Fruit fly (Drosophila melanogaster) whole organism, embryonic: ENCODE results near the gene PIG-L.
A peak's percentile ranks its signal among the peaks of the same experiment; 100 is the strongest.

Experiments used
- Adf1 ChIP-seq: fragments of 200-800 bp; sonication (Bioruptor generic); IDR thresholded peaks from 2 replicates; pipeline ENCODE4 v1.3.6; 2022; ENCODE audit warnings: missing biosample characterization, missing genetic modification characterization
- Atf3 ChIP-seq: fragments of 200-800 bp; sonication (Bioruptor generic); optimal IDR thresholded peaks from 3 replicates; lab custom pipeline; 2016; ENCODE audit warnings: missing biosample characterization, missing genetic modification characterization
- Blimp-1 ChIP-seq: fragments of 200-800 bp; sonication (Bioruptor generic); optimal IDR thresholded peaks from 3 replicates; lab custom pipeline; 2018; ENCODE audit warnings: missing biosample characterization, missing genetic modification characterization, mild to moderate bottlenecking, moderate library complexity, missing genetic modification reagents
- Bteb2 ChIP-seq: fragments of 200-800 bp; sonication (Bioruptor generic); optimal IDR thresholded peaks from 2 replicates; lab custom pipeline; 2016; ENCODE audit warnings: missing biosample characterization, missing genetic modification characterization
- CG10209 ChIP-seq: fragments of 200-800 bp; sonication (Bioruptor generic); optimal IDR thresholded peaks from 3 replicates; lab custom pipeline; 2017; ENCODE audit warnings: missing biosample characterization, mild to moderate bottlenecking, missing genetic modification characterization, missing genetic modification reagents
- CG11695 ChIP-seq: fragments of 200-800 bp; sonication (Bioruptor generic); IDR thresholded peaks from 3 replicates; pipeline ENCODE4 v1.3.6; 2022; ENCODE audit warnings: missing biosample characterization, missing genetic modification characterization
- CG1602 ChIP-seq: fragments of 200-800 bp; sonication (Bioruptor generic); optimal IDR thresholded peaks from 3 replicates; lab custom pipeline; 2016; ENCODE audit warnings: missing biosample characterization, missing genetic modification characterization
- CG16863 ChIP-seq: fragments of 200-800 bp; sonication (Bioruptor generic); optimal IDR thresholded peaks from 3 replicates; lab custom pipeline; 2016; ENCODE audit warnings: missing biosample characterization, missing genetic modification characterization
- CG17359 ChIP-seq: fragments of 200-800 bp; sonication (Bioruptor generic); optimal IDR thresholded peaks from 3 replicates; lab custom pipeline; 2018; ENCODE audit warnings: missing biosample characterization, mild to moderate bottlenecking, missing genetic modification characterization, moderate library complexity
- CG30020 ChIP-seq: fragments of 200-800 bp; optimal IDR thresholded peaks from 2 replicates; lab custom pipeline; 2019; ENCODE audit warnings: missing biosample characterization, mild to moderate bottlenecking, missing genetic modification characterization, moderate library complexity
- CG34422 ChIP-seq: fragments of 200-800 bp; sonication (Bioruptor generic); IDR thresholded peaks from 3 replicates; pipeline ENCODE4 v1.3.6; 2022; ENCODE audit warnings: missing biosample characterization, missing genetic modification characterization
- CG3726 ChIP-seq: fragments of 200-800 bp; sonication (Bioruptor generic); IDR thresholded peaks from 3 replicates; pipeline ENCODE4, ENCODE4 v1.3.6; 2022; ENCODE audit warnings: missing biosample characterization, missing genetic modification characterization
- CG4328 ChIP-seq: fragments of 200-800 bp; sonication (Bioruptor generic); optimal IDR thresholded peaks from 3 replicates; lab custom pipeline; 2017; ENCODE audit warnings: missing biosample characterization, missing genetic modification reagents, missing genetic modification characterization
- CG5953 ChIP-seq: fragments of 200-800 bp; sonication (Bioruptor generic); IDR thresholded peaks from 2 replicates; pipeline ENCODE4 v1.3.6; 2022; ENCODE audit warnings: missing biosample characterization, missing genetic modification characterization
- CG7745 ChIP-seq: fragments of 200-800 bp; sonication (Bioruptor generic); optimal IDR thresholded peaks from 2 replicates; lab custom pipeline; 2018; ENCODE audit warnings: missing biosample characterization, mild to moderate bottlenecking, missing genetic modification characterization, moderate library complexity
- CG7928 ChIP-seq: fragments of 200-800 bp; sonication (Bioruptor generic); optimal IDR thresholded peaks from 2 replicates; lab custom pipeline; 2017; ENCODE audit warnings: missing biosample characterization, mild to moderate bottlenecking, missing genetic modification characterization
- CG8290 ChIP-seq, 3 experiments: fragments of 200-800 bp; sonication (Bioruptor generic); optimal IDR thresholded peaks; 2 replicates each; lab custom pipeline; 2016 to 2019; ENCODE audit warnings: missing biosample characterization in 3 of 3, missing genetic modification characterization in 3 of 3, mild to moderate bottlenecking in 2 of 3, moderate library complexity in 1 of 3
- CG8388 ChIP-seq: fragments of 200-800 bp; sonication (Bioruptor generic); optimal IDR thresholded peaks from 2 replicates; lab custom pipeline; 2019; ENCODE audit warnings: missing biosample characterization, mild to moderate bottlenecking, missing genetic modification characterization, moderate library complexity
- CG8478 ChIP-seq: fragments of >200 bp; optimal IDR thresholded peaks from 2 replicates; lab custom pipeline; 2018
- CoRest ChIP-seq: fragments of 200-800 bp; sonication (Bioruptor generic); optimal IDR thresholded peaks from 3 replicates; lab custom pipeline; 2018; ENCODE audit warnings: missing biosample characterization, mild to moderate bottlenecking, missing genetic modification characterization, moderate library complexity
- Dll ChIP-seq: fragments of 200-800 bp; sonication (Bioruptor generic); IDR thresholded peaks from 4 replicates; pipeline ENCODE4 v1.3.6; 2022; ENCODE audit warnings: missing biosample characterization, missing genetic modification characterization; ENCODE audit not compliant: partially characterized antibody
- Hmx ChIP-seq: fragments of 200-800 bp; sonication (Bioruptor generic); optimal IDR thresholded peaks from 2 replicates; lab custom pipeline; 2016; ENCODE audit warnings: missing biosample characterization, missing genetic modification characterization
- Hr78 ChIP-seq, 2 experiments: fragments of 200-800 bp in 1 of 2; fragments of >200 bp in 1 of 2; sonication (Bioruptor generic) in 1 of 2; optimal IDR thresholded peaks; 2 replicates each; lab custom pipeline; 2017 to 2019; ENCODE audit warnings: missing biosample characterization in 2 of 2, missing genetic modification characterization in 2 of 2, mild to moderate bottlenecking in 1 of 2, moderate library complexity in 1 of 2
- Jarid2 ChIP-seq: fragments of 200-800 bp; sonication (Bioruptor generic); optimal IDR thresholded peaks from 3 replicates; lab custom pipeline; 2017; ENCODE audit warnings: mild to moderate bottlenecking, missing biosample characterization, missing genetic modification reagents, missing genetic modification characterization
- Ptx1 ChIP-seq: fragments of 200-800 bp; sonication (Bioruptor generic); IDR thresholded peaks from 2 replicates; pipeline ENCODE4 v1.3.6; 2022; ENCODE audit warnings: missing biosample characterization, missing genetic modification characterization
- Sin3A ChIP-seq: fragments of >200 bp; optimal IDR thresholded peaks from 2 replicates; lab custom pipeline; 2018
- Six4 ChIP-seq: fragments of 200-800 bp; sonication (Bioruptor generic); optimal IDR thresholded peaks from 2 replicates; lab custom pipeline; 2016; ENCODE audit warnings: missing biosample characterization, missing genetic modification characterization
- Usf ChIP-seq: fragments of 200-800 bp; sonication (Bioruptor generic); optimal IDR thresholded peaks from 2 replicates; lab custom pipeline; 2017; ENCODE audit warnings: missing genotype, missing biosample characterization, missing genetic modification characterization
- ac ChIP-seq: fragments of 200-800 bp; sonication (Bioruptor generic); optimal IDR thresholded peaks from 3 replicates; lab custom pipeline; 2017; ENCODE audit warnings: missing biosample characterization, mild to moderate bottlenecking, missing genetic modification characterization
- ap ChIP-seq: fragments of 200-800 bp; sonication (Bioruptor generic); IDR thresholded peaks from 2 replicates; pipeline ENCODE4 v1.3.6; 2022; ENCODE audit warnings: missing biosample characterization, missing genetic modification characterization
- cad ChIP-seq: fragments of >200 bp; optimal IDR thresholded peaks from 2 replicates; lab custom pipeline; 2017; ENCODE audit warnings: missing biosample characterization, missing genetic modification characterization
- crc ChIP-seq: fragments of 200-800 bp; sonication (Bioruptor generic); optimal IDR thresholded peaks from 2 replicates; lab custom pipeline; 2016; ENCODE audit warnings: missing biosample characterization, missing genetic modification characterization
- crol ChIP-seq: fragments of 200-800 bp; sonication (Bioruptor generic); IDR thresholded peaks from 2 replicates; pipeline ENCODE4 v1.3.6; 2022; ENCODE audit warnings: missing biosample characterization, missing genetic modification characterization
- dimm ChIP-seq: fragments of 200-800 bp; sonication (Bioruptor generic); IDR thresholded peaks from 2 replicates; pipeline ENCODE4 v1.3.6; 2022; ENCODE audit warnings: missing biosample characterization, missing genetic modification characterization
- exex ChIP-seq: fragments of 200-800 bp; sonication (Bioruptor generic); optimal IDR thresholded peaks from 4 replicates; lab custom pipeline; 2018; ENCODE audit warnings: missing biosample characterization, mild to moderate bottlenecking, missing genetic modification characterization, moderate library complexity
- gcm2 ChIP-seq: fragments of 200-800 bp; sonication (Bioruptor generic); optimal IDR thresholded peaks from 2 replicates; lab custom pipeline; 2016; ENCODE audit warnings: missing biosample characterization, missing genetic modification characterization
- h ChIP-seq: fragments of >200 bp; optimal IDR thresholded peaks from 2 replicates; lab custom pipeline; 2017
- knrl ChIP-seq: fragments of 200-800 bp; sonication (Bioruptor generic); IDR thresholded peaks from 3 replicates; pipeline ENCODE4 v1.3.6; 2022; ENCODE audit warnings: missing biosample characterization, missing genetic modification characterization; ENCODE audit not compliant: partially characterized antibody
- nerfin-2 ChIP-seq: fragments of 200-800 bp; sonication (Bioruptor generic); IDR thresholded peaks from 2 replicates; pipeline ENCODE4 v1.3.6; 2022; ENCODE audit warnings: missing biosample characterization, missing genetic modification characterization; ENCODE audit not compliant: partially characterized antibody
- pan ChIP-seq, 4 experiments: fragments of >200 bp in 3 of 4; fragments of 200-800 bp in 1 of 4; sonication (Bioruptor generic) in 1 of 4; optimal IDR thresholded peaks in 3 of 4; IDR thresholded peaks in 1 of 4; 2 replicates each; pipeline versions ENCODE4 v1.3.6 to Lab custom; 2017 to 2022; ENCODE audit warnings: missing biosample characterization in 2 of 4, missing genetic modification characterization in 2 of 4, mixed read lengths in 1 of 4
- pfk ChIP-seq: fragments of 200-800 bp; sonication (Bioruptor generic); optimal IDR thresholded peaks from 2 replicates; lab custom pipeline; 2018; ENCODE audit warnings: missing biosample characterization, mild to moderate bottlenecking, missing genetic modification characterization, moderate library complexity
- pita ChIP-seq: fragments of 200-800 bp; sonication (Bioruptor generic); optimal IDR thresholded peaks from 2 replicates; lab custom pipeline; 2017; ENCODE audit warnings: missing biosample characterization, mild to moderate bottlenecking, missing genetic modification characterization
- ranshi ChIP-seq: fragments of 200-800 bp; sonication (Bioruptor generic); IDR thresholded peaks from 2 replicates; pipeline ENCODE4 v1.3.6; 2022; ENCODE audit warnings: missing biosample characterization, missing genetic modification characterization
- ro ChIP-seq: fragments of 200-800 bp; sonication (Bioruptor generic); IDR thresholded peaks from 2 replicates; pipeline ENCODE4 v1.3.6; 2022; ENCODE audit warnings: missing biosample characterization, missing genetic modification characterization
- so ChIP-seq: fragments of 200-800 bp; sonication (Bioruptor generic); IDR thresholded peaks from 3 replicates; pipeline ENCODE4 v1.3.6; 2022; ENCODE audit warnings: missing biosample characterization, missing genetic modification characterization
- sob ChIP-seq: fragments of 200-800 bp; sonication (Bioruptor generic); IDR thresholded peaks from 2 replicates; pipeline ENCODE4 v1.3.6; 2022; ENCODE audit warnings: missing biosample characterization, missing genetic modification characterization
- trem ChIP-seq: fragments of 200-800 bp; optimal IDR thresholded peaks from 3 replicates; lab custom pipeline; 2019; ENCODE audit warnings: missing biosample characterization, mild to moderate bottlenecking, missing genetic modification characterization, moderate library complexity
- trh ChIP-seq: fragments of 200-800 bp; sonication (Bioruptor generic); optimal IDR thresholded peaks from 2 replicates; lab custom pipeline; 2016; ENCODE audit warnings: missing biosample characterization, missing genetic modification characterization
- usp ChIP-seq: fragments of >200 bp; optimal IDR thresholded peaks from 2 replicates; lab custom pipeline; 2017; ENCODE audit warnings: missing biosample characterization, missing genetic modification characterization

Gene PIG-L

DNA sequence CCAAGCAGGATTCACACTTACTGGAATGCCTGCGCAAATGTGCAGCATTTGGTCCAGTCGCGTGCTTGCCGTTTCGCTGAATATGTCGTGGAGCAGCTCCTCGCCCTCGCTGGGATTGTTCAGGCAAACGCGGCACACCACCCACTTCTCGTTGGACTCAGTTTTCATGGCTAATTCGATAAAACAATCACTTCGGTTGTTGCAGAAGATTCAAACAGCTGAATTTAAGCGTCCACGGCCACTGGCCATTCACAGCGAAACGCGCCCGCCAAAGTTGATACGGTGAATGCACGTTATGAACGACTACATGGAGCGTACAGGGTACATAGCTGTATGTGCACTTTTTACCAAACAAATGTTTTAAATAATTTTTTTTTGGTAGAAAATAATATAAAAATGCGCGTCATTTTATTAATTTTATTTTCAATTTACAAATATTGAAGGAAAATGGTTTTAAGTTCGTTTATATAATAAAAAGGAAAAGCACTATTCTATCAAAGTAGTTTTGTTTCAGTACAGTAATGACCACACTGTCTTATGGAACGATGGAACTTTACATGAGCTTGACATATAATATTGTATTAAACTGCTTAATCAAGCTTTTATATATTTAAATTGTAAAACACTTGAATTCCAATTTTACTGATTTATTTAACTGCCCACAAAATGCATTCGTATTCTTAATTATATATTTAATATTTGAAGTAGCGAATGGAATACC is 10.1 kb upstream of the PIG-L start, which contains the start of gene trem (continued):
- TF ChIP-seq Atf3 (GFP tag; lab: Kevin White, UChicago) = no peak
- TF ChIP-seq CG34422 (GFP tag; lab: Robert Waterston, UW) = peak; percentile 51; the same call in 2 of the 3 replicates
- peak; percentile 85 for TF ChIP-seq Usf
- no peak for TF ChIP-seq so
- TF ChIP-seq CG11695 = peak; percentile 49; the same call in 1 of the 3 replicates
- peak; percentile 79 for TF ChIP-seq CG1602 (GFP tag; lab: Kevin White, UChicago)
- TF ChIP-seq CG8478 (lab: Kevin White, UChicago) = no peak
- no peak for TF ChIP-seq usp (GFP tag; lab: Kevin White, UChicago)
- peak; percentile 46; the same call in 1 of the 2 replicates for TF ChIP-seq sob (GFP tag; lab: Robert Waterston, UW)
- no peak for TF ChIP-seq CG7745
- TF ChIP-seq CG7928 = no peak
- peak; percentile 49 for TF ChIP-seq CG8290 (GFP tag; optimal IDR thresholded peaks at IDR 0.05; lab: Kevin White, UChicago)
- no peak for TF ChIP-seq CG8290 (tag; optimal IDR thresholded peaks at IDR 0.05; lab: Kevin White, UChicago)
- TF ChIP-seq nerfin-2 (GFP tag; lab: Robert Waterston, UW) = no peak
- no peak for TF ChIP-seq dimm (GFP tag; lab: Robert Waterston, UW)
- no peak for TF ChIP-seq pfk (GFP tag; lab: Kevin White, UChicago)
- TF ChIP-seq Sin3A (lab: Kevin White, UChicago) = peak; percentile 0
- TF ChIP-seq CG10209 (GFP tag; lab: Kevin White, UChicago) = peak; percentile 70
- TF ChIP-seq Adf1 (GFP tag; lab: Robert Waterston, UW) = no peak
- 0 out of 2 replicates have a peak, but pooled peaks have one; percentile 31 for TF ChIP-seq ap (GFP tag; lab: Robert Waterston, UW)
- TF ChIP-seq Dll (GFP tag; lab: Robert Waterston, UW) = 0 out of 4 replicates have a peak, but pooled peaks have one; percentile 2
- no peak for TF ChIP-seq crc
- TF ChIP-seq h (lab: Kevin White, UChicago) = no peak
- peak; percentile 92 for TF ChIP-seq CoRest
- peak; percentile 5 for TF ChIP-seq CG16863
- no peak for TF ChIP-seq cad (GFP tag; lab: Kevin White, UChicago)
- TF ChIP-seq CG4328 (GFP tag; lab: Kevin White, UChicago) = peak; percentile 71
- TF ChIP-seq trem (tag; lab: Kevin White, UChicago) = peak; percentile 79
- TF ChIP-seq trh (GFP tag; lab: Kevin White, UChicago) = peak; percentile 26
- peak; percentile 40 for TF ChIP-seq Six4 (GFP tag; lab: Kevin White, UChicago)
- TF ChIP-seq CG5953 (GFP tag; lab: Robert Waterston, UW) = no peak; the same call in 1 of the 2 replicates
- peak; percentile 27 for TF ChIP-seq Hmx
- TF ChIP-seq CG3726 (GFP tag; lab: Robert Waterston, UW) = peak; percentile 57; the same call in 1 of the 3 replicates
- TF ChIP-seq ac (GFP tag; lab: Kevin White, UChicago) = no peak
- no peak for TF ChIP-seq Blimp-1 (GFP tag; lab: Kevin White, UChicago)
- no peak for TF ChIP-seq ro (GFP tag; lab: Robert Waterston, UW)
- TF ChIP-seq crol (GFP tag; lab: Robert Waterston, UW) = no peak
- no peak for TF ChIP-seq knrl (GFP tag; lab: Robert Waterston, UW)
- no peak for TF ChIP-seq pan (optimal IDR thresholded peaks at IDR 0.05; lab: Kevin White, UChicago)
- peak in 1 of 2 experiments; percentile 69 for TF ChIP-seq pan (GFP tag; optimal IDR thresholded peaks at IDR 0.05 in 1 of 2, IDR thresholded peaks at IDR 0.05 in 1 of 2)
- TF ChIP-seq ranshi (GFP tag; lab: Robert Waterston, UW) = peak; percentile 41; the same call in 1 of the 2 replicates
- TF ChIP-seq Hr78 (GFP tag; optimal IDR thresholded peaks at IDR 0.05; lab: Kevin White, UChicago) = no peak
- TF ChIP-seq CG17359 (tag; lab: Kevin White, UChicago) = peak; percentile 52
- TF ChIP-seq CG30020 (tag; lab: Kevin White, UChicago) = peak; percentile 93
- no peak for TF ChIP-seq pita (GFP tag; lab: Kevin White, UChicago)
- no peak for TF ChIP-seq exex (tag; lab: Kevin White, UChicago)
- no peak for TF ChIP-seq gcm2 (GFP tag; lab: Kevin White, UChicago)
- peak; percentile 80 for TF ChIP-seq Ptx1 (GFP tag; lab: Robert Waterston, UW)
- TF ChIP-seq Jarid2 (GFP tag; lab: Kevin White, UChicago) = no peak
- TF ChIP-seq Bteb2 (GFP tag; lab: Kevin White, UChicago) = peak; percentile 30
- peak; percentile 66 for TF ChIP-seq CG8388 (GFP tag; lab: Kevin White, UChicago)
